Worm (Caenorhabditis elegans): ENCODE data around the gene F58D12.3.

F58D12.3 gene

ce11 chrV:14064422-14064821, 6.8 kb downstream of the F58D12.3 start, which contains the start of gene D1086.21:
TSS of gene D1086.21 (plus strand) at chrV:14064722.
- TF ChIP-seq unc-120 (tag; optimal IDR thresholded peaks at IDR 0.05; ENCODE audit: poor library complexity, severe bottlenecking) (no peak), snpc-4 (tag; optimal IDR thresholded peaks at IDR 0.05) (no peak), bed-3 (GFP tag; optimal IDR thresholded peaks at IDR 0.05) (no peak), nhr-12 (tag; optimal IDR thresholded peaks at IDR 0.05) (no peak), nhr-2 (tag; optimal IDR thresholded peaks at IDR 0.05) (no peak), cnd-1 (tag; optimal IDR thresholded peaks at IDR 0.05) (no peak), lin-32 (GFP tag; optimal IDR thresholded peaks at IDR 0.05) (no peak), hlh-1 (tag; optimal IDR thresholded peaks at IDR 0.05) (no peak), mls-2 (tag; optimal IDR thresholded peaks at IDR 0.05) (no peak)

- TF ChIP-seq zip-8 (tag; optimal IDR thresholded peaks at IDR 0.05) (no peak), elt-3 (tag; optimal IDR thresholded peaks at IDR 0.05) (no peak), blmp-1 (tag; optimal IDR thresholded peaks at IDR 0.05) (no peak), mab-5 (tag; optimal IDR thresholded peaks at IDR 0.05) (no peak), nhr-237 (tag; optimal IDR thresholded peaks at IDR 0.05) (no peak), M03D4.4 (tag; optimal IDR thresholded peaks at IDR 0.05) (no peak), ces-1 (GFP tag; optimal IDR thresholded peaks at IDR 0.05) (no peak), ceh-39 (tag; optimal IDR thresholded peaks at IDR 0.05) (no peak), nhr-28 (tag; optimal IDR thresholded peaks at IDR 0.05) (no peak), unc-120 (tag; optimal IDR thresholded peaks at IDR 0.05; ENCODE audit: poor library complexity, severe bottlenecking) (no peak), unc-62 (GFP tag; optimal IDR thresholded peaks at IDR 0.05) (no peak), lin-13 (tag; optimal IDR thresholded peaks at IDR 0.05) (no peak), ztf-11 (tag; optimal IDR thresholded peaks at IDR 0.05) (no peak)
Measured at ce11 chrV:14067816-14068296, 10.2 kb downstream of the F58D12.3 start, which contains the start of gene D1086.17. TSS of gene D1086.17 (plus strand) at chrV:14067866.

- TF ChIP-seq flh-1 (GFP tag; optimal IDR thresholded peaks at IDR 0.05) (no peak), ceh-43 (GFP tag; optimal IDR thresholded peaks at IDR 0.05) (no peak), sem-2 (GFP tag; optimal IDR thresholded peaks at IDR 0.05) (no peak), cnd-1 (tag; optimal IDR thresholded peaks at IDR 0.05) (no peak), bed-3 (GFP tag; optimal IDR thresholded peaks at IDR 0.05) (no peak), pha-4 (tag; optimal IDR thresholded peaks at IDR 0.05) (no peak), unc-120 (tag; optimal IDR thresholded peaks at IDR 0.05; ENCODE audit: poor library complexity, severe bottlenecking) (no peak), snpc-4 (tag; optimal IDR thresholded peaks at IDR 0.05) (no peak)
Measured at ce11 chrV:14069899-14070298, 12.3 kb downstream of the F58D12.3 start.

- TF ChIP-seq nhr-28 (tag; optimal IDR thresholded peaks at IDR 0.05) (no peak), drap-1 (GFP tag; optimal IDR thresholded peaks at IDR 0.05) (no peak), ceh-43 (GFP tag; optimal IDR thresholded peaks at IDR 0.05) (no peak), nhr-2 (tag; optimal IDR thresholded peaks at IDR 0.05) (no peak), ceh-39 (tag; optimal IDR thresholded peaks at IDR 0.05) (no peak), M03D4.4 (tag; optimal IDR thresholded peaks at IDR 0.05) (no peak), bed-3 (GFP tag; optimal IDR thresholded peaks at IDR 0.05) (no peak), unc-39 (tag; optimal IDR thresholded peaks at IDR 0.05) (no peak), mab-5 (tag; optimal IDR thresholded peaks at IDR 0.05) (no peak), ceh-83 (GFP tag; optimal IDR thresholded peaks at IDR 0.05) (no peak), sptf-1 (tag; optimal IDR thresholded peaks at IDR 0.05) (no peak), flh-1 (GFP tag; optimal IDR thresholded peaks at IDR 0.05) (no peak), pha-4 (tag; optimal IDR thresholded peaks at IDR 0.05) (no peak), hlh-1 (tag; optimal IDR thresholded peaks at IDR 0.05) (no peak), elt-3 (tag; optimal IDR thresholded peaks at IDR 0.05) (no peak)
Measured at ce11 chrV:14074160-14074559, 16.5 kb downstream of the F58D12.3 start, which contains the start of gene D1086.11. TSS of gene D1086.11 (plus strand) at chrV:14074460.

- TF ChIP-seq bed-3 (GFP tag; optimal IDR thresholded peaks at IDR 0.05) (no peak), nhr-28 (tag; optimal IDR thresholded peaks at IDR 0.05) (no peak)
Measured at ce11 chrV:14079501-14079900, 21.9 kb downstream of the F58D12.3 start, which contains the start of gene D1086.6. TSS of gene D1086.6 (plus strand) at chrV:14079801.

ce11 chrV:14082453-14082852, 24.8 kb downstream of the F58D12.3 start, which contains the start of gene D1086.10:
TSS of gene D1086.10 (plus strand) at chrV:14082753.
- TF ChIP-seq lin-13 (tag; optimal IDR thresholded peaks at IDR 0.05) (no peak), nhr-2 (tag; optimal IDR thresholded peaks at IDR 0.05) (no peak), nhr-28 (tag; optimal IDR thresholded peaks at IDR 0.05) (no peak), nhr-12 (tag; optimal IDR thresholded peaks at IDR 0.05) (no peak), ztf-11 (tag; optimal IDR thresholded peaks at IDR 0.05) (no peak), snpc-4 (tag; optimal IDR thresholded peaks at IDR 0.05) (no peak), tbx-8 (GFP tag; optimal IDR thresholded peaks at IDR 0.05) (no peak), lin-32 (GFP tag; optimal IDR thresholded peaks at IDR 0.05) (no peak), mep-1 (tag; optimal IDR thresholded peaks at IDR 0.05) (no peak), zip-8 (tag; optimal IDR thresholded peaks at IDR 0.05) (no peak), nhr-237 (tag; optimal IDR thresholded peaks at IDR 0.05) (no peak), drap-1 (GFP tag; optimal IDR thresholded peaks at IDR 0.05) (no peak), ceh-39 (tag; optimal IDR thresholded peaks at IDR 0.05) (no peak), bed-3 (GFP tag; optimal IDR thresholded peaks at IDR 0.05) (no peak), flh-1 (GFP tag; optimal IDR thresholded peaks at IDR 0.05) (no peak), unc-120 (tag; optimal IDR thresholded peaks at IDR 0.05; ENCODE audit: poor library complexity, severe bottlenecking) (no peak), mab-5 (tag; optimal IDR thresholded peaks at IDR 0.05) (no peak)
